Fruit fly (Drosophila melanogaster) whole organism, pupa: ENCODE measurements around the gene heca.

Experiments
- CG10348 ChIP-seq: fragments of 200-800 bp; sonication (Bioruptor generic); IDR thresholded peaks from 2 replicates; pipeline ENCODE4 v1.3.6; 2022; ENCODE audit warnings: missing biosample characterization, missing genetic modification characterization
- CG12605 ChIP-seq: fragments of 200-800 bp; sonication (Bioruptor generic); IDR thresholded peaks from 2 replicates; pipeline ENCODE4 v1.3.6; 2022; ENCODE audit warnings: missing biosample characterization, missing genetic modification characterization
- CG13204 ChIP-seq: fragments of 200-800 bp; sonication (Bioruptor generic); optimal IDR thresholded peaks from 2 replicates; lab custom pipeline; 2018; ENCODE audit warnings: missing biosample characterization, mild to moderate bottlenecking, missing genetic modification characterization, moderate library complexity
- CG14655 ChIP-seq: fragments of 200-800 bp; sonication (Bioruptor generic); optimal IDR thresholded peaks from 3 replicates; lab custom pipeline; 2017; ENCODE audit warnings: mild to moderate bottlenecking, missing biosample characterization, missing genetic modification reagents, missing genetic modification characterization
- CG15710 ChIP-seq: fragments of 200-800 bp; sonication (Bioruptor generic); optimal IDR thresholded peaks from 2 replicates; lab custom pipeline; 2018; ENCODE audit warnings: missing biosample characterization, mild to moderate bottlenecking, missing genetic modification characterization, moderate library complexity
- CG17806 ChIP-seq: fragments of 200-800 bp; sonication (Bioruptor generic); optimal IDR thresholded peaks from 2 replicates; lab custom pipeline; 2018; ENCODE audit warnings: missing biosample characterization, mild to moderate bottlenecking, missing genetic modification characterization, moderate library complexity
- CG32121 ChIP-seq: fragments of 200-800 bp; sonication (Bioruptor generic); IDR thresholded peaks from 2 replicates; pipeline ENCODE4 v1.3.6; 2022; ENCODE audit warnings: missing biosample characterization, missing genetic modification characterization
- CG34367 ChIP-seq: fragments of 200-800 bp; sonication (Bioruptor generic); optimal IDR thresholded peaks from 2 replicates; lab custom pipeline; 2018; ENCODE audit warnings: missing biosample characterization, mild to moderate bottlenecking, missing genetic modification characterization
- CG4496 ChIP-seq: fragments of 200-800 bp; sonication (Bioruptor generic); IDR thresholded peaks from 3 replicates; pipeline ENCODE4 v1.3.6; 2022; ENCODE audit warnings: missing biosample characterization, missing genetic modification characterization
- CG8159 ChIP-seq: fragments of 200-800 bp; sonication (Bioruptor generic); optimal IDR thresholded peaks from 3 replicates; lab custom pipeline; 2018; ENCODE audit warnings: missing biosample characterization, mild to moderate bottlenecking, missing genetic modification characterization, moderate library complexity
- CG8301 ChIP-seq: fragments of 200-800 bp; sonication (Bioruptor generic); optimal IDR thresholded peaks from 2 replicates; lab custom pipeline; 2018; ENCODE audit warnings: missing biosample characterization, mild to moderate bottlenecking, missing genetic modification characterization
- CG9948 ChIP-seq: fragments of 200-800 bp; sonication (Bioruptor generic); optimal IDR thresholded peaks from 2 replicates; lab custom pipeline; 2018; ENCODE audit warnings: missing biosample characterization, mild to moderate bottlenecking, missing genetic modification characterization, moderate library complexity
- D1 ChIP-seq: fragments of 200-800 bp; sonication (Bioruptor generic); optimal IDR thresholded peaks from 2 replicates; lab custom pipeline; 2018; ENCODE audit warnings: missing biosample characterization, mild to moderate bottlenecking, missing genetic modification characterization, moderate library complexity
- EcR ChIP-seq: fragments of 200-800 bp; sonication (Bioruptor generic); optimal IDR thresholded peaks from 3 replicates; lab custom pipeline; 2019; ENCODE audit warnings: missing biosample characterization, missing genetic modification characterization, mild to moderate bottlenecking, moderate library complexity, missing genetic modification reagents
- Ets98B ChIP-seq: fragments of 200-800 bp; sonication (Bioruptor generic); IDR thresholded peaks from 2 replicates; pipeline ENCODE4 v1.3.6; 2022; ENCODE audit warnings: missing biosample characterization, missing genetic modification characterization
- Pif1A ChIP-seq: fragments of 200-800 bp; sonication (Bioruptor generic); optimal IDR thresholded peaks from 3 replicates; lab custom pipeline; 2016; ENCODE audit warnings: missing biosample characterization, missing genetic modification characterization
- Pif1B ChIP-seq: fragments of 200-800 bp; sonication (Bioruptor generic); optimal IDR thresholded peaks from 3 replicates; lab custom pipeline; 2016; ENCODE audit warnings: missing biosample characterization, missing genetic modification characterization
- Snoo ChIP-seq: fragments of 200-800 bp; sonication (Bioruptor generic); optimal IDR thresholded peaks from 3 replicates; lab custom pipeline; 2017; ENCODE audit warnings: missing biosample characterization, mild to moderate bottlenecking, missing genetic modification characterization, inconsistent platforms
- fd96Ca ChIP-seq: fragments of 200-800 bp; sonication (Bioruptor generic); IDR thresholded peaks from 3 replicates; pipeline ENCODE4 v1.3.6; 2022; ENCODE audit warnings: missing biosample characterization, missing genetic modification characterization
- gl ChIP-seq: fragments of 200-800 bp; sonication (Bioruptor generic); optimal IDR thresholded peaks from 2 replicates; lab custom pipeline; 2018; ENCODE audit warnings: missing biosample characterization, mild to moderate bottlenecking, missing genetic modification characterization
- rn ChIP-seq: fragments of 200-800 bp; sonication (Bioruptor generic); IDR thresholded peaks from 2 replicates; pipeline ENCODE4 v1.3.6; 2022; ENCODE audit warnings: missing biosample characterization, missing genetic modification characterization

Gene heca

dm6 chr3R:30325442-30326058 is 47.8 kb downstream of the heca start:
- no peak for TF ChIP-seq Snoo
- TF ChIP-seq CG17806 (tag; lab: Kevin White, UChicago) = peak; percentile 54
- no peak for TF ChIP-seq Pif1B (GFP tag; lab: Kevin White, UChicago)
- TF ChIP-seq fd96Ca = 0 out of 3 replicates have a peak, but pooled peaks have one; percentile 22
- peak; percentile 64 for TF ChIP-seq CG8159
- no peak for TF ChIP-seq gl (tag; lab: Kevin White, UChicago)
- TF ChIP-seq CG4496 (GFP tag; lab: Robert Waterston, UW) = no peak
- TF ChIP-seq CG9948 (tag; lab: Kevin White, UChicago) = peak; percentile 49
- 0 out of 2 replicates have a peak, but pooled peaks have one; percentile 24 for TF ChIP-seq Ets98B (GFP tag; lab: Robert Waterston, UW)
- TF ChIP-seq EcR (GFP tag; lab: Kevin White, UChicago) = no peak
- TF ChIP-seq CG10348 (GFP tag; lab: Robert Waterston, UW) = no peak
- no peak for TF ChIP-seq CG32121 (GFP tag; lab: Robert Waterston, UW)
- peak; percentile 36 for TF ChIP-seq CG15710
- TF ChIP-seq CG14655 (GFP tag; lab: Kevin White, UChicago) = peak; percentile 59
- peak; percentile 32 for TF ChIP-seq Pif1A
- TF ChIP-seq CG34367 (tag; lab: Kevin White, UChicago) = no peak
- TF ChIP-seq CG8301 (tag; lab: Kevin White, UChicago) = peak; percentile 17
- TF ChIP-seq rn (GFP tag; lab: Robert Waterston, UW) = no peak

- TF ChIP-seq CG8159 = peak; percentile 6
- TF ChIP-seq CG32121 (GFP tag; lab: Robert Waterston, UW) = no peak
- peak; percentile 27 for TF ChIP-seq EcR (GFP tag; lab: Kevin White, UChicago)
- TF ChIP-seq CG34367 (tag; lab: Kevin White, UChicago) = peak; percentile 58
- peak; percentile 86 for TF ChIP-seq CG12605 (GFP tag; lab: Robert Waterston, UW)
- peak; percentile 43 for TF ChIP-seq CG15710
- TF ChIP-seq D1 (tag; lab: Kevin White, UChicago) = no peak
- peak; percentile 32 for TF ChIP-seq CG9948 (tag; lab: Kevin White, UChicago)
- TF ChIP-seq rn (GFP tag; lab: Robert Waterston, UW) = no peak
- TF ChIP-seq CG17806 (tag; lab: Kevin White, UChicago) = peak; percentile 26
- peak; percentile 48 for TF ChIP-seq CG14655 (GFP tag; lab: Kevin White, UChicago)
- TF ChIP-seq CG4496 (GFP tag; lab: Robert Waterston, UW) = no peak; the same call in 2 of the 3 replicates
- TF ChIP-seq gl (tag; lab: Kevin White, UChicago) = peak; percentile 43
- no peak for TF ChIP-seq Ets98B (GFP tag; lab: Robert Waterston, UW)
- peak; percentile 30 for TF ChIP-seq CG8301 (tag; lab: Kevin White, UChicago)
- peak; percentile 37 for TF ChIP-seq CG13204
- TF ChIP-seq Pif1A = peak; percentile 64
- peak; percentile 33 for TF ChIP-seq Pif1B (GFP tag; lab: Kevin White, UChicago)
- TF ChIP-seq fd96Ca = no peak
These were observed 48.9 kb downstream of the heca start for dm6 chr3R:30326634-30327033.

- TF ChIP-seq EcR (GFP tag; lab: Kevin White, UChicago) (no peak), CG9948 (tag; lab: Kevin White, UChicago) (no peak), CG8301 (tag; lab: Kevin White, UChicago) (peak; percentile 6), CG14655 (GFP tag; lab: Kevin White, UChicago) (peak; percentile 28), Ets98B (GFP tag; lab: Robert Waterston, UW) (no peak)
These were observed 52.1 kb downstream of the heca start for dm6 chr3R:30329851-30330250.

dm6 chr3R:30331362-30331761 is 53.6 kb downstream of the heca start:
- TF ChIP-seq gl (tag; lab: Kevin White, UChicago) = no peak
- no peak for TF ChIP-seq Pif1B (GFP tag; lab: Kevin White, UChicago)
- TF ChIP-seq Pif1A = peak; percentile 42
- peak; percentile 48 for TF ChIP-seq CG14655 (GFP tag; lab: Kevin White, UChicago)
- TF ChIP-seq CG10348 (GFP tag; lab: Robert Waterston, UW) = no peak
- TF ChIP-seq Ets98B (GFP tag; lab: Robert Waterston, UW) = peak; percentile 15; the same call in 1 of the 2 replicates
- no peak for TF ChIP-seq CG12605 (GFP tag; lab: Robert Waterston, UW)
- TF ChIP-seq CG8159 = peak; percentile 8
- TF ChIP-seq CG15710 = no peak
- TF ChIP-seq CG4496 (GFP tag; lab: Robert Waterston, UW) = 0 out of 3 replicates have a peak, but pooled peaks have one; percentile 40
- peak; percentile 44 for TF ChIP-seq CG8301 (tag; lab: Kevin White, UChicago)
- peak; percentile 17 for TF ChIP-seq CG17806 (tag; lab: Kevin White, UChicago)
- TF ChIP-seq, all 21 proteins: peak for 7

DNA sequence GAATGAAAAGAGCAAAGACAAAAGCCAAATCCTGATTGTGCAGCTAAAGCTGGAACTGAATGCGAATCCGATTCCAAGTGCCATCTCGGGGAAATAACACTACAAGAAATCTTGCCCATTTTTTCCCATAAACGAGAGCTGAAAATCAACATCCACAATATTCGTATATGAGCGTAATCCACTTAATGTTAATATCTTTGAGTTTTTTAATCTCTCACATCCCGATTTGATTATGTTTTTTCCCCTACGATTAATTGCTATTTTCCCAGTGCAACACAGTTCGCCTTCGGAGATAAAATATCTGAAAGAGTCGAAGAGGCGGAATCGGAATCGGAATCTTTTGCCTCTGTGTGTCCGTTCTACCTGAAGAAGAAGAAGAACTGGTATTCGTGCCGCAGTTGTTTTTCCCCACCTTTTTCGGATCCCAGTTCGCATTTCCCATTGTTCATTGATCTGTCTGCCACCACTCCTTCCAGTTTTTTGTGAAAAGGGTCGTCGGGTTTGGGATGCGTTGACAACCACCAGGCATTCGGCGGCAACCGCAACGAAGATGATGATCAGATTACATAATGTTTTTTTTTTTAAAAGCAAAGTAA is 56.7 kb downstream of the heca start:
- TF ChIP-seq CG34367 (tag; lab: Kevin White, UChicago) (peak; percentile 75), CG12605 (GFP tag; lab: Robert Waterston, UW) (peak; percentile 43; the same call in 1 of the 2 replicates), CG9948 (tag; lab: Kevin White, UChicago) (peak; percentile 74), fd96Ca (peak; percentile 40; the same call in 1 of the 3 replicates), gl (tag; lab: Kevin White, UChicago) (peak; percentile 59), CG8301 (tag; lab: Kevin White, UChicago) (peak; percentile 73), CG14655 (GFP tag; lab: Kevin White, UChicago) (peak; percentile 80), EcR (GFP tag; lab: Kevin White, UChicago) (peak; percentile 48), rn (GFP tag; lab: Robert Waterston, UW) (0 out of 2 replicates have a peak, but pooled peaks have one; percentile 28), Snoo (peak; percentile 83), D1 (tag; lab: Kevin White, UChicago) (peak; percentile 45), Pif1A (peak; percentile 80), CG10348 (GFP tag; lab: Robert Waterston, UW) (no peak), CG4496 (GFP tag; lab: Robert Waterston, UW) (peak; percentile 81), CG17806 (tag; lab: Kevin White, UChicago) (peak; percentile 85), CG32121 (GFP tag; lab: Robert Waterston, UW) (no peak), CG13204 (no peak), CG15710 (peak; percentile 71), CG8159 (peak; percentile 83), Pif1B (GFP tag; lab: Kevin White, UChicago) (peak; percentile 72), Ets98B (GFP tag; lab: Robert Waterston, UW) (no peak; the same call in 1 of the 2 replicates)
